Worm (Caenorhabditis elegans): ENCODE measurements around the gene Y39E4A.1.

Gene Y39E4A.1

ce11 chrIII:12929573-12929972 lies 21.6 kb upstream of the Y39E4A.1 start, which contains the start of gene Y37D8A.19:
Gene Y37D8A.19, plus strand, starts transcription at chrIII:12929873.
- TF ChIP-seq crh-2 (tag; optimal IDR thresholded peaks at IDR 0.05) (no peak), dmd-4 (tag; optimal IDR thresholded peaks at IDR 0.05) (no peak), lin-39 (tag; optimal IDR thresholded peaks at IDR 0.05) (no peak), nhr-25 (tag; optimal IDR thresholded peaks at IDR 0.05) (no peak), skn-1 (tag; optimal IDR thresholded peaks at IDR 0.05) (no peak), unc-55 (GFP tag; optimal IDR thresholded peaks at IDR 0.05) (no peak), sma-3 (GFP tag; optimal IDR thresholded peaks at IDR 0.05) (no peak), blmp-1 (tag; optimal IDR thresholded peaks at IDR 0.05; ENCODE audit: insufficient read depth) (no peak), nhr-12 (tag; optimal IDR thresholded peaks at IDR 0.05) (no peak), lin-11 (tag; optimal IDR thresholded peaks at IDR 0.05) (no peak), sem-4 (tag; optimal IDR thresholded peaks at IDR 0.05) (no peak), unc-62 (GFP tag; optimal IDR thresholded peaks at IDR 0.05) (no peak), ZK546.5 (tag; optimal IDR thresholded peaks at IDR 0.05) (no peak), egl-27 (tag; optimal IDR thresholded peaks at IDR 0.05) (no peak), lsy-2 (tag; optimal IDR thresholded peaks at IDR 0.05) (no peak), ceh-82 (tag; optimal IDR thresholded peaks at IDR 0.05) (no peak)

- TF ChIP-seq nhr-6 (tag; optimal IDR thresholded peaks at IDR 0.05) (no peak), R02D3.7 (tag; optimal IDR thresholded peaks at IDR 0.05) (no peak), sma-9 (GFP tag; optimal IDR thresholded peaks at IDR 0.05) (no peak), sma-9 (tag; optimal IDR thresholded peaks at IDR 0.05) (no peak), mab-5 (tag; optimal IDR thresholded peaks at IDR 0.05) (no peak), lin-13 (GFP tag; optimal IDR thresholded peaks at IDR 0.05) (no peak), lsy-2 (tag; optimal IDR thresholded peaks at IDR 0.05) (no peak), lin-11 (tag; optimal IDR thresholded peaks at IDR 0.05) (no peak), F13H6.1 (tag; optimal IDR thresholded peaks at IDR 0.05) (no peak), nhr-12 (tag; optimal IDR thresholded peaks at IDR 0.05) (no peak), peb-1 (tag; optimal IDR thresholded peaks at IDR 0.05) (no peak), dmd-4 (tag; optimal IDR thresholded peaks at IDR 0.05) (no peak), ztf-4 (tag; optimal IDR thresholded peaks at IDR 0.05) (no peak), nhr-10 (tag; optimal IDR thresholded peaks at IDR 0.05) (no peak)
These were observed 20.1 kb upstream of the Y39E4A.1 start for ce11 chrIII:12931108-12931507.

ce11 chrIII:12931786-12932427 lies 19.3 kb upstream of the Y39E4A.1 start, which contains the start of gene rbm-7:
Gene rbm-7, minus strand, starts transcription at chrIII:12931867.
- peak; percentile 85 to 88 for TF ChIP-seq lsy-2 (tag; optimal IDR thresholded peaks at IDR 0.05)
- TF ChIP-seq dmd-4 (tag; optimal IDR thresholded peaks at IDR 0.05): no peak
- TF ChIP-seq nhr-25 (tag; optimal IDR thresholded peaks at IDR 0.05): peak; percentile 49
- peak; percentile 37 for TF ChIP-seq nhr-21 (tag; optimal IDR thresholded peaks at IDR 0.05)
- peak; percentile 78 for TF ChIP-seq unc-55 (GFP tag; optimal IDR thresholded peaks at IDR 0.05)
- peak; percentile 70 for TF ChIP-seq crh-2 (tag; optimal IDR thresholded peaks at IDR 0.05)
- peak; percentile 37 for TF ChIP-seq fos-1 (tag; optimal IDR thresholded peaks at IDR 0.05)
- peak; percentile 63 for TF ChIP-seq nhr-129 (tag; optimal IDR thresholded peaks at IDR 0.05)
- no peak for TF ChIP-seq ceh-16 (tag; optimal IDR thresholded peaks at IDR 0.05)
- TF ChIP-seq lin-11 (tag; optimal IDR thresholded peaks at IDR 0.05): peak; percentile 67
- peak; percentile 40 for TF ChIP-seq egl-27 (tag; optimal IDR thresholded peaks at IDR 0.05)
- no peak for TF ChIP-seq zag-1 (tag; optimal IDR thresholded peaks at IDR 0.05)
- peak; percentile 30 for TF ChIP-seq R02D3.7 (tag; optimal IDR thresholded peaks at IDR 0.05)
- TF ChIP-seq mab-5 (tag; optimal IDR thresholded peaks at IDR 0.05): peak; percentile 44
- TF ChIP-seq ceh-82 (tag; optimal IDR thresholded peaks at IDR 0.05): no peak
- TF ChIP-seq ama-1 (optimal IDR thresholded peaks at IDR 0.05): peak; percentile 37
- peak; percentile 59 for TF ChIP-seq sem-4 (tag; optimal IDR thresholded peaks at IDR 0.05)
- TF ChIP-seq lin-13 (GFP tag; optimal IDR thresholded peaks at IDR 0.05): peak; percentile 58
- TF ChIP-seq F13H6.1 (tag; optimal IDR thresholded peaks at IDR 0.05): peak; percentile 75
- no peak for TF ChIP-seq skn-1 (tag; optimal IDR thresholded peaks at IDR 0.05)
- TF ChIP-seq gmeb-1 (tag; optimal IDR thresholded peaks at IDR 0.05): peak; percentile 81
- TF ChIP-seq C34F6.9 (tag; optimal IDR thresholded peaks at IDR 0.05): peak; percentile 84
- peak; percentile 36 for TF ChIP-seq sma-3 (GFP tag; optimal IDR thresholded peaks at IDR 0.05)

- peak; percentile 50 for TF ChIP-seq skn-1 (tag; optimal IDR thresholded peaks at IDR 0.05)
- no peak for TF ChIP-seq nhr-25 (tag; optimal IDR thresholded peaks at IDR 0.05)
These were observed 18.4 kb upstream of the Y39E4A.1 start for ce11 chrIII:12932776-12933175.
